Worm (Caenorhabditis elegans) whole organism, L4 larva: Measurements from ENCODE around the gene T20D3.14.

Experiments used
- F10B5.3 ChIP-seq: sonication (generic microtip); optimal IDR thresholded peaks from 2 replicates; lab custom pipeline; 2016; ENCODE audit warnings: mild to moderate bottlenecking, missing genetic modification characterization, missing compliant biosample characterization
- F26F4.8 ChIP-seq: fragments of 200-800 bp; sonication (Bioruptor generic); conservative IDR thresholded peaks from 2 replicates; pipeline ENCODE4 v1.3.6; 2022; ENCODE audit warnings: missing genetic modification characterization, missing compliant biosample characterization
- T26A8.4 ChIP-seq: fragments of 200-800 bp; sonication (Bioruptor generic); IDR thresholded peaks from 2 replicates; pipeline ENCODE4 v1.3.6; 2022; ENCODE audit warnings: missing genetic modification characterization, missing compliant biosample characterization
- Y48G9A.11 ChIP-seq: fragments of 200-800 bp; sonication (Bioruptor generic); IDR thresholded peaks from 2 replicates; pipeline ENCODE4 v1.3.6; 2022; ENCODE audit warnings: missing genetic modification reagents, missing genetic modification characterization, missing compliant biosample characterization
- Y5F2A.4 ChIP-seq: fragments of 200-800 bp; sonication (Bioruptor generic); optimal IDR thresholded peaks from 2 replicates; lab custom pipeline; 2018; ENCODE audit warnings: mild to moderate bottlenecking, missing genetic modification characterization, missing compliant biosample characterization
- ZK337.2 ChIP-seq: fragments of 200-800 bp; sonication (Bioruptor generic); IDR thresholded peaks from 2 replicates; pipeline ENCODE4 v1.3.6; 2022; ENCODE audit warnings: missing genetic modification reagents, missing genetic modification characterization, missing compliant biosample characterization
- ama-1 ChIP-seq: fragments of 150-350 bp; optimal IDR thresholded peaks from 2 replicates; lab custom pipeline; 2014; ENCODE audit warnings: inconsistent platforms, mixed read lengths
- ceh-20 ChIP-seq: fragments of 200-800 bp; sonication (Bioruptor generic); IDR thresholded peaks from 2 replicates; pipeline ENCODE4 v1.3.6; 2022; ENCODE audit warnings: missing genetic modification reagents, missing genetic modification characterization, missing compliant biosample characterization
- ceh-62 ChIP-seq: sonication (generic microtip); optimal IDR thresholded peaks from 2 replicates; lab custom pipeline; 2017; ENCODE audit warnings: missing biosample characterization, missing genetic modification characterization
- ces-1 ChIP-seq: fragments of 150-350 bp; sonication (generic microtip); optimal IDR thresholded peaks from 4 replicates; lab custom pipeline; 2014; ENCODE audit warnings: missing biosample characterization, missing genetic modification reagents, missing genetic modification characterization
- dmd-8 ChIP-seq: fragments of 200-800 bp; sonication (Bioruptor generic); IDR thresholded peaks from 2 replicates; pipeline ENCODE4 v1.3.6; 2022; ENCODE audit warnings: missing genetic modification characterization, missing compliant biosample characterization
- fkh-10 ChIP-seq: fragments of 150-350 bp; optimal IDR thresholded peaks from 2 replicates; lab custom pipeline; 2014; ENCODE audit warnings: missing biosample characterization, missing genetic modification reagents, missing genetic modification characterization
- fos-1 ChIP-seq: fragments of 150-350 bp; optimal IDR thresholded peaks from 2 replicates; lab custom pipeline; 2014; ENCODE audit warnings: missing biosample characterization, missing genetic modification characterization
- gei-8 ChIP-seq: fragments of 200-800 bp; sonication (Bioruptor generic); optimal IDR thresholded peaks from 2 replicates; lab custom pipeline; 2018; ENCODE audit warnings: mild to moderate bottlenecking, missing genetic modification characterization, missing compliant biosample characterization
- jun-1 ChIP-seq: fragments of 150-350 bp; optimal IDR thresholded peaks from 2 replicates; lab custom pipeline; 2014; ENCODE audit warnings: missing biosample characterization, missing genetic modification reagents, missing genetic modification characterization
- lim-7 ChIP-seq: fragments of 200-800 bp; sonication (Bioruptor generic); IDR thresholded peaks from 2 replicates; pipeline ENCODE4 v1.3.6; 2022; ENCODE audit warnings: missing genetic modification characterization, missing compliant biosample characterization
- lin-1 ChIP-seq: fragments of 200-800 bp; sonication (Bioruptor generic); IDR thresholded peaks from 2 replicates; pipeline ENCODE4 v1.3.6; 2022; ENCODE audit warnings: missing genetic modification reagents, missing genetic modification characterization, missing compliant biosample characterization
- lin-13 ChIP-seq: fragments of 150-350 bp; optimal IDR thresholded peaks from 2 replicates; lab custom pipeline; 2014; ENCODE audit warnings: missing biosample characterization, missing genetic modification reagents, missing genetic modification characterization
- lin-29 ChIP-seq: fragments of 200-800 bp; sonication (Bioruptor generic); IDR thresholded peaks from 2 replicates; pipeline ENCODE4 v1.3.6; 2022; ENCODE audit warnings: missing genetic modification reagents, missing genetic modification characterization, missing compliant biosample characterization
- lin-38 ChIP-seq: fragments of 200-800 bp; sonication (Bioruptor generic); IDR thresholded peaks from 2 replicates; pipeline ENCODE4 v1.3.6; 2022; ENCODE audit warnings: missing genetic modification reagents, missing genetic modification characterization, missing compliant biosample characterization
- mdl-1 ChIP-seq, 2 experiments: fragments of 150-350 bp in 1 of 2; sonication (generic microtip) in 1 of 2; optimal IDR thresholded peaks; 2 replicates each; lab custom pipeline; 2014 to 2017; ENCODE audit warnings: missing biosample characterization in 2 of 2, missing genetic modification characterization in 2 of 2
- mep-1 ChIP-seq: fragments of 150-350 bp; sonication (generic microtip); optimal IDR thresholded peaks from 3 replicates; lab custom pipeline; 2014; ENCODE audit warnings: missing biosample characterization, missing genetic modification characterization
- mes-2 ChIP-seq: sonication (generic microtip); optimal IDR thresholded peaks from 2 replicates; lab custom pipeline; 2016; ENCODE audit warnings: missing genotype, mild to moderate bottlenecking, missing genetic modification characterization, missing compliant biosample characterization; ENCODE audit not compliant: poor library complexity, severe bottlenecking
- mxl-2 ChIP-seq: fragments of 200-800 bp; sonication (Bioruptor generic); conservative IDR thresholded peaks from 2 replicates; pipeline ENCODE4 v1.3.6; 2022; ENCODE audit warnings: missing genetic modification reagents, missing genetic modification characterization, missing compliant biosample characterization
- mxl-3 ChIP-seq: fragments of 200-800 bp; sonication (Bioruptor generic); optimal IDR thresholded peaks from 2 replicates; lab custom pipeline; 2018; ENCODE audit warnings: mild to moderate bottlenecking, missing genetic modification characterization, missing compliant biosample characterization
- nhr-10 ChIP-seq: fragments of 150-350 bp; optimal IDR thresholded peaks from 2 replicates; lab custom pipeline; 2014; ENCODE audit warnings: missing biosample characterization, missing genetic modification characterization
- nhr-42 ChIP-seq: fragments of 200-800 bp; sonication (Bioruptor generic); IDR thresholded peaks from 2 replicates; pipeline ENCODE4 v1.3.6; 2022; ENCODE audit warnings: missing genetic modification characterization, missing compliant biosample characterization
- nhr-48 ChIP-seq: sonication (generic microtip); optimal IDR thresholded peaks from 2 replicates; lab custom pipeline; 2016; ENCODE audit warnings: mild to moderate bottlenecking, missing genetic modification characterization, missing compliant biosample characterization
- nhr-6 ChIP-seq: fragments of 150-350 bp; optimal IDR thresholded peaks from 2 replicates; lab custom pipeline; 2014; ENCODE audit warnings: missing biosample characterization, missing genetic modification characterization
- pqm-1 ChIP-seq: sonication (generic microtip); optimal IDR thresholded peaks from 2 replicates; lab custom pipeline; 2017; ENCODE audit warnings: missing biosample characterization, missing genetic modification characterization
- rbr-2 ChIP-seq: sonication (generic microtip); optimal IDR thresholded peaks from 2 replicates; lab custom pipeline; 2016; ENCODE audit warnings: missing genotype, missing genetic modification characterization, missing compliant biosample characterization
- saeg-2 ChIP-seq: fragments of 200-800 bp; sonication (Bioruptor generic); IDR thresholded peaks from 2 replicates; pipeline ENCODE4 v1.3.6; 2022; ENCODE audit warnings: missing genetic modification reagents, missing genetic modification characterization, missing compliant biosample characterization
- sdz-12 ChIP-seq: fragments of 200-800 bp; sonication (Bioruptor generic); optimal IDR thresholded peaks from 2 replicates; lab custom pipeline; 2018; ENCODE audit warnings: mild to moderate bottlenecking, missing genetic modification characterization, missing compliant biosample characterization
- skn-1 ChIP-seq: fragments of 150-350 bp; optimal IDR thresholded peaks from 2 replicates; lab custom pipeline; 2014; ENCODE audit warnings: missing biosample characterization, missing genetic modification characterization
- snpc-4 ChIP-seq: fragments of 150-350 bp; optimal IDR thresholded peaks from 2 replicates; lab custom pipeline; 2014; ENCODE audit warnings: missing biosample characterization, missing genetic modification characterization
- spr-1 ChIP-seq: sonication (generic microtip); optimal IDR thresholded peaks from 2 replicates; lab custom pipeline; 2016; ENCODE audit warnings: mild to moderate bottlenecking, missing genetic modification characterization, missing compliant biosample characterization
- tag-97 ChIP-seq: fragments of 200-800 bp; sonication (Bioruptor generic); IDR thresholded peaks from 2 replicates; pipeline ENCODE4 v1.3.6; 2022; ENCODE audit warnings: missing genetic modification characterization, missing compliant biosample characterization
- zip-2 ChIP-seq: fragments of 150-350 bp; optimal IDR thresholded peaks from 2 replicates; lab custom pipeline; 2014; ENCODE audit warnings: missing biosample characterization, missing genetic modification characterization
- ztf-7 ChIP-seq: fragments of 150-350 bp; optimal IDR thresholded peaks from 2 replicates; lab custom pipeline; 2014; ENCODE audit warnings: missing biosample characterization, missing genetic modification characterization

T20D3.14 gene

DNA sequence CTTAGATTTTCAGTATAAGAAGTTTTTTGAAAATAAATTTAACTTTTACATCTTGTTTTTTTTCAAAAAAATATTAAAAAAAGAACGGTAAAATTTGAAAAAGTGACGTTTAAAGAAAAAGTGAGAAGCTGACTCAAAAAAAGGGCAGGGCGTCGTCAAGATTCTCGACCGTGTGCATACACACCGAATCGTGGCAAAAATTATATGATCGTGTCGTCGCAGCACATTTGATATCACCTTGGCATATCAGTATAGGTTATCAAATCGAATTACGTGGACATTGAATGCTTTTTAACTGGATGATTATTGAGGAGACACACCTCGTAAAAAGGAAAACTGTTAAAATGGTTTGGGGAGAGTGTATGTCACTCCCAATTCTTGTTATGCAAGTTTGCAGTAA, 2.7 kb downstream of the T20D3.14 start (continued):
- TF ChIP-seq mep-1 (tag; lab: Kevin White, UChicago) (peak; percentile 21), lin-29 (GFP tag; lab: Robert Waterston, UW) (no peak), skn-1 (tag; lab: Kevin White, UChicago) (no peak), Y48G9A.11 (GFP tag; lab: Robert Waterston, UW) (no peak), zip-2 (tag; lab: Kevin White, UChicago) (no peak), ces-1 (no peak), F26F4.8 (GFP tag; lab: Robert Waterston, UW) (no peak), lin-13 (GFP tag; lab: Kevin White, UChicago) (no peak), saeg-2 (no peak), nhr-48 (no peak), nhr-6 (tag; lab: Kevin White, UChicago) (no peak), lim-7 (GFP tag; lab: Robert Waterston, UW) (no peak), ztf-7 (tag; lab: Kevin White, UChicago) (no peak), mxl-3 (GFP tag; lab: Kevin White, UChicago) (peak; percentile 53), ZK337.2 (no peak), ceh-20 (GFP tag; lab: Robert Waterston, UW) (no peak), jun-1 (tag; lab: Kevin White, UChicago) (no peak), F10B5.3 (tag; lab: Kevin White, UChicago) (no peak), nhr-10 (tag; lab: Kevin White, UChicago) (no peak), mes-2 (tag; lab: Kevin White, UChicago) (peak; percentile 11), pqm-1 (tag; lab: Kevin White, UChicago) (peak; percentile 97), lin-1 (GFP tag; lab: Robert Waterston, UW) (0 out of 2 replicates have a peak, but pooled peaks have one; percentile 27), sdz-12 (no peak), T26A8.4 (GFP tag; lab: Robert Waterston, UW) (no peak), mdl-1 (tag; optimal IDR thresholded peaks at IDR 0.05; lab: Kevin White, UChicago) (no peak)

DNA sequence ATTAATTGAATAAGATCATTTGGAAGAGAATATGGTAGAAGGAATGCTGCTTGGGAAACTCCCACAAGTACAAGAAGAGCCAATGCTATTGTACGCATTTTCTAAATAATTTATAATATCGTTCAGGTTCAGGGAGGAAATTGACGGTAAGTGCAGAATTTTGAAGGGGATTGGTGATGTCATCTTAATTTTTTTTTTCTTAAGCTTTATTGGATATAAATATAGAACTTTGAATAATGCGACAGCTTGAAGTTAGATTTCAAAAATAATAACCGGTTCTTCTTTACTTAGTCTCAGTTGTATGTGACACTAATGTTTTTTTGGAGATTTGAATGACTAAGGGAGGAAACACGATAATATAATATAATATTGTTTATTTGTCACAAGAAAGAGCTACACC, 5.0 kb downstream of the T20D3.14 start, which contains the start of gene nspg-7.1:
TSS of gene nspg-7.1 (minus strand) at position 101 of the 400 bp plus-strand sequence.
- TF ChIP-seq gei-8 (GFP tag; lab: Kevin White, UChicago) = no peak
- TF ChIP-seq lin-38 (GFP tag; lab: Robert Waterston, UW) = no peak
- TF ChIP-seq ama-1 (lab: Kevin White, UChicago) = no peak
- TF ChIP-seq Y5F2A.4 (GFP tag; lab: Kevin White, UChicago) = no peak
- no peak for TF ChIP-seq nhr-42 (GFP tag; lab: Robert Waterston, UW)
- TF ChIP-seq mxl-2 = no peak
- TF ChIP-seq snpc-4 (tag; lab: Kevin White, UChicago) = no peak
- TF ChIP-seq spr-1 (tag; lab: Kevin White, UChicago) = no peak
- TF ChIP-seq, all 104 proteins: peak for 0

DNA sequence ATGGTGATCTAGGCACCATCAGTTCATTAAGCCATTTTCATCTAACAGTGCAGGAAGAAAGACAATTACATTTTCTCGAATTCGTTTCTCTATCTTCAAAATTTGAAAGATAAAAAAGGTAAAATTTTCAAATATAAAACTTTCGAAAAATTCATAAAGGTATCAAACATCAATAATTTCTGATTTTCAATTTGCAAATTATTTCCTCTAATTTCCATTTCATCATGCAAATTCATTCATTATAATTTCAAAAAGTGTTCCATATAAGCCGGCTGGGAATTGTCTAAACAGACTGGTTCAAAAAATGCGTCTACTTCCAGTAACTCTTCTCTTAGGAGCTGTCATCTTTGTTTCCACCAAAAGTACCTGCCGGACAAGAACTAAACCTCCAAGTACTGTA, 8.0 kb downstream of the T20D3.14 start, which contains the start of gene clec-183:
TSS of gene clec-183 (plus strand) at position 301 of the 400 bp plus-strand sequence.
- no peak for TF ChIP-seq ces-1
- no peak for TF ChIP-seq lin-13 (GFP tag; lab: Kevin White, UChicago)
- no peak for TF ChIP-seq fkh-10 (GFP tag; lab: Kevin White, UChicago)
- TF ChIP-seq rbr-2 (tag; lab: Kevin White, UChicago) = no peak
- no peak for TF ChIP-seq jun-1 (tag; lab: Kevin White, UChicago)
- no peak for TF ChIP-seq ceh-62 (tag; lab: Kevin White, UChicago)
- TF ChIP-seq dmd-8 (GFP tag; lab: Robert Waterston, UW) = no peak
- TF ChIP-seq mep-1 (tag; lab: Kevin White, UChicago) = no peak
- TF ChIP-seq fos-1 (tag; lab: Kevin White, UChicago) = no peak
- no peak for TF ChIP-seq tag-97 (GFP tag; lab: Robert Waterston, UW)
